Worm (Caenorhabditis elegans): ENCODE measurements around the gene madf-4.

DNA sequence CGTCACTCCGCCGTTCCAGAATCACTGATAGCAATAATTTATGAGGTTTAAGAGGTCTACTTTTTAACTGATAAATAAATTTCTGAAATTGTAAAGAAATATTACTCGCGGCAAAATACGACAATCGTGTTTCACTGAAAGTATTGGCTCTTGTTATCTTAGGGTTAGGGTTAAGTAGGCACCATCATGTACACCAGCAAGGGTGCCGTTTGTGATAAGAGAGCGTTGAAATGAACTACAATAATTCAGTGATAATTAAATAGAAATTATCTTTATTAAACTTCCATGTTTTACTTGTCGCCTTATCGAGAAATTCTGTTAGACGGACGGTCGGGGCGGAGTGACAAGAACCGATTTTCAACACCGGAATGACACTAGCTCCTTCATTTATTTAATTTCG, 36.6 kb downstream of the madf-4 start:
- TF ChIP-seq ztf-1 (GFP tag; conservative IDR thresholded peaks at IDR 0.05) (no peak), aly-2 (tag; optimal IDR thresholded peaks at IDR 0.05) (no peak), ztf-4 (tag; optimal IDR thresholded peaks at IDR 0.05) (no peak), lsy-2 (tag; optimal IDR thresholded peaks at IDR 0.05) (no peak), nhr-23 (tag; optimal IDR thresholded peaks at IDR 0.05) (no peak), ztf-11 (tag; optimal IDR thresholded peaks at IDR 0.05) (no peak), egl-27 (tag; optimal IDR thresholded peaks at IDR 0.05) (peak; percentile 34), zag-1 (tag; optimal IDR thresholded peaks at IDR 0.05) (no peak), nhr-77 (tag; optimal IDR thresholded peaks at IDR 0.05) (no peak)

Measured in whole organism, L2 larva.